Fruit fly (Drosophila melanogaster): ENCODE results near the gene RpL22.

The RpL22 gene

dm6 chrX:755642-756332 lies 9.1 kb downstream of the RpL22 start (continued):
- peak; percentile 89 for TF ChIP-seq Dek (tag; optimal IDR thresholded peaks at IDR 0.05)
- TF ChIP-seq CG6765 (GFP tag; optimal IDR thresholded peaks at IDR 0.05), result peak; percentile 30
- no peak for TF ChIP-seq CG15073 (GFP tag; optimal IDR thresholded peaks at IDR 0.05)
- peak; percentile 67 for TF ChIP-seq kay (GFP tag; optimal IDR thresholded peaks at IDR 0.05)
- peak; percentile 43 for TF ChIP-seq CG15601 (tag; optimal IDR thresholded peaks at IDR 0.05)
- TF ChIP-seq CG1024 (GFP tag; IDR thresholded peaks at IDR 0.05), result peak; percentile 71; the same call in 1 of the 2 replicates
- TF ChIP-seq CG18619 (GFP tag; optimal IDR thresholded peaks at IDR 0.05), result peak; percentile 83
- peak; percentile 42 for TF ChIP-seq CG6654 (GFP tag; optimal IDR thresholded peaks at IDR 0.05)
- peak; percentile 69 for TF ChIP-seq sd (tag; optimal IDR thresholded peaks at IDR 0.05)
- TF ChIP-seq CG9797 (GFP tag; optimal IDR thresholded peaks at IDR 0.05), result no peak
- peak; percentile 73; the same call in 1 of the 3 replicates for TF ChIP-seq so (GFP tag; IDR thresholded peaks at IDR 0.05)
- peak; percentile 50; the same call in 2 of the 3 replicates for TF ChIP-seq CG11093 (GFP tag; IDR thresholded peaks at IDR 0.05)
- peak; percentile 51; the same call in 1 of the 2 replicates for TF ChIP-seq ap (GFP tag; IDR thresholded peaks at IDR 0.05)
- TF ChIP-seq CTCF (GFP tag; optimal IDR thresholded peaks at IDR 0.05), result peak; percentile 8
- peak; percentile 87 for TF ChIP-seq maf-S (GFP tag; optimal IDR thresholded peaks at IDR 0.05)
- TF ChIP-seq NC2β (GFP tag; optimal IDR thresholded peaks at IDR 0.05), result peak; percentile 72
- peak; percentile 55 for TF ChIP-seq Nf-YC (tag; optimal IDR thresholded peaks at IDR 0.05)
- TF ChIP-seq sc (optimal IDR thresholded peaks at IDR 0.05), result no peak
- TF ChIP-seq sc (GFP tag; optimal IDR thresholded peaks at IDR 0.05), result peak; percentile 20
- TF ChIP-seq br (optimal IDR thresholded peaks at IDR 0.05), result no peak
- TF ChIP-seq CG9817 (tag; optimal IDR thresholded peaks at IDR 0.05), result peak; percentile 81
- TF ChIP-seq unpg (GFP tag; optimal IDR thresholded peaks at IDR 0.05), result peak; percentile 83
- TF ChIP-seq CG2202 (tag; optimal IDR thresholded peaks at IDR 0.05), result no peak
- TF ChIP-seq mam (GFP tag; optimal IDR thresholded peaks at IDR 0.05), result peak; percentile 93
- TF ChIP-seq bsh (GFP tag; optimal IDR thresholded peaks at IDR 0.05), result peak; percentile 76 to 77
- TF ChIP-seq D19A (tag; optimal IDR thresholded peaks at IDR 0.05), result peak; percentile 65
- no peak; the same call in 1 of the 2 replicates for TF ChIP-seq GATAe (GFP tag; conservative IDR thresholded peaks at IDR 0.05)
- peak; percentile 96 for TF ChIP-seq slbo (GFP tag; IDR thresholded peaks at IDR 0.05)
- peak; percentile 68 for TF ChIP-seq CG16863 (GFP tag; optimal IDR thresholded peaks at IDR 0.05)
- TF ChIP-seq unc-4 (GFP tag; IDR thresholded peaks at IDR 0.05; ENCODE audit: partially characterized antibody), result no peak
- peak; percentile 72 to 74 for TF ChIP-seq chif (GFP tag; optimal IDR thresholded peaks at IDR 0.05)
- TF ChIP-seq kah (GFP tag; optimal IDR thresholded peaks at IDR 0.05), result peak; percentile 28
- peak; percentile 79 for TF ChIP-seq E2f1 (GFP tag; IDR thresholded peaks at IDR 0.05)
- TF ChIP-seq peb (GFP tag; IDR thresholded peaks at IDR 0.05), result peak; percentile 53; the same call in 1 of the 2 replicates
- TF ChIP-seq CG16813 (GFP tag; IDR thresholded peaks at IDR 0.05; ENCODE audit: partially characterized antibody), result no peak
- TF ChIP-seq CG12236 (GFP tag; optimal IDR thresholded peaks at IDR 0.05), result peak; percentile 56
- peak; percentile 75 for TF ChIP-seq Myb (GFP tag; optimal IDR thresholded peaks at IDR 0.05)
- no peak for TF ChIP-seq CG42726 (GFP tag; IDR thresholded peaks at IDR 0.05; ENCODE audit: partially characterized antibody)
- 0 out of 2 replicates have a peak, but pooled peaks have one; percentile 56 for TF ChIP-seq bowl (GFP tag; IDR thresholded peaks at IDR 0.05)
- TF ChIP-seq twi (tag; optimal IDR thresholded peaks at IDR 0.05), result no peak
- peak; percentile 64 for TF ChIP-seq sens-2 (GFP tag; IDR thresholded peaks at IDR 0.05)
- TF ChIP-seq ara (GFP tag; IDR thresholded peaks at IDR 0.05), result peak; percentile 76
- TF ChIP-seq Bteb2 (GFP tag; optimal IDR thresholded peaks at IDR 0.05), result peak; percentile 88
- TF ChIP-seq CG14667 (GFP tag; IDR thresholded peaks at IDR 0.05), result peak; percentile 71
- peak; percentile 76 for TF ChIP-seq CG18011 (GFP tag; optimal IDR thresholded peaks at IDR 0.05)
- TF ChIP-seq Xbp1 (GFP tag; optimal IDR thresholded peaks at IDR 0.05), result peak; percentile 83
- peak; percentile 68 for TF ChIP-seq grn (GFP tag; optimal IDR thresholded peaks at IDR 0.05)
- peak; percentile 82 for TF ChIP-seq NfI (GFP tag; optimal IDR thresholded peaks at IDR 0.05)
- TF ChIP-seq Hmx (GFP tag; optimal IDR thresholded peaks at IDR 0.05), result peak; percentile 34
- TF ChIP-seq CG10267 (tag; optimal IDR thresholded peaks at IDR 0.05), result peak; percentile 61
